Worm (Caenorhabditis elegans) whole organism, L3 larva: ENCODE data around the gene Y39A3CL.4.

Source experiments
- ZK546.5 ChIP-seq: sonication (generic microtip); optimal IDR thresholded peaks from 2 replicates; lab custom pipeline; 2017; ENCODE audit warnings: missing biosample characterization, missing genetic modification characterization
- aly-2 ChIP-seq: fragments of 150-350 bp; optimal IDR thresholded peaks from 2 replicates; lab custom pipeline; 2014; ENCODE audit warnings: missing biosample characterization, missing genetic modification characterization
- ceh-28 ChIP-seq: fragments of 150-350 bp; optimal IDR thresholded peaks from 2 replicates; lab custom pipeline; 2014; ENCODE audit warnings: missing biosample characterization, missing genetic modification reagents, missing genetic modification characterization
- ceh-82 ChIP-seq: fragments of 150-350 bp; optimal IDR thresholded peaks from 2 replicates; lab custom pipeline; 2014; ENCODE audit warnings: missing biosample characterization, missing genetic modification characterization
- egl-27 ChIP-seq: sonication (generic microtip); optimal IDR thresholded peaks from 4 replicates; lab custom pipeline; 2017; ENCODE audit warnings: missing biosample characterization, missing genetic modification reagents, missing genetic modification characterization
- elt-2 ChIP-seq: sonication (generic microtip); optimal IDR thresholded peaks from 2 replicates; lab custom pipeline; 2016; ENCODE audit warnings: missing genetic modification reagents, mild to moderate bottlenecking, missing genetic modification characterization, missing compliant biosample characterization
- elt-3 ChIP-seq, 3 experiments: fragments of 150-350 bp in 1 of 3; sonication (generic microtip) in 2 of 3; optimal IDR thresholded peaks; 2 replicates in 2 of 3; 4 replicates in 1 of 3; lab custom pipeline; 2014 to 2017; ENCODE audit warnings: missing biosample characterization in 3 of 3, missing genetic modification characterization in 3 of 3
- jun-1 ChIP-seq: fragments of 150-350 bp; optimal IDR thresholded peaks from 2 replicates; lab custom pipeline; 2014; ENCODE audit warnings: missing biosample characterization, missing genetic modification reagents, missing genetic modification characterization
- nfya-1 ChIP-seq: sonication (generic microtip); optimal IDR thresholded peaks from 2 replicates; lab custom pipeline; 2017; ENCODE audit warnings: missing genetic modification characterization, mild to moderate bottlenecking, missing compliant biosample characterization, antibody characterized with exemption, moderate library complexity; ENCODE audit not compliant: insufficient read depth
- pha-4 ChIP-seq: fragments of 150-350 bp; optimal IDR thresholded peaks from 2 replicates; lab custom pipeline; 2014; ENCODE audit warnings: missing biosample characterization, missing genetic modification reagents, missing genetic modification characterization
- sea-2 ChIP-seq: fragments of 150-350 bp; sonication (generic microtip); optimal IDR thresholded peaks from 4 replicates; lab custom pipeline; 2014; ENCODE audit warnings: missing biosample characterization, missing genetic modification reagents, missing genetic modification characterization
- snpc-4 ChIP-seq: fragments of 150-350 bp; optimal IDR thresholded peaks from 2 replicates; lab custom pipeline; 2014; ENCODE audit warnings: missing biosample characterization, missing genetic modification characterization
- zag-1 ChIP-seq: fragments of 150-350 bp; optimal IDR thresholded peaks from 2 replicates; lab custom pipeline; 2014; ENCODE audit warnings: missing biosample characterization, missing genetic modification characterization
- ztf-11 ChIP-seq: fragments of 150-350 bp; optimal IDR thresholded peaks from 2 replicates; lab custom pipeline; 2014; ENCODE audit warnings: missing biosample characterization, missing genetic modification characterization

DNA sequence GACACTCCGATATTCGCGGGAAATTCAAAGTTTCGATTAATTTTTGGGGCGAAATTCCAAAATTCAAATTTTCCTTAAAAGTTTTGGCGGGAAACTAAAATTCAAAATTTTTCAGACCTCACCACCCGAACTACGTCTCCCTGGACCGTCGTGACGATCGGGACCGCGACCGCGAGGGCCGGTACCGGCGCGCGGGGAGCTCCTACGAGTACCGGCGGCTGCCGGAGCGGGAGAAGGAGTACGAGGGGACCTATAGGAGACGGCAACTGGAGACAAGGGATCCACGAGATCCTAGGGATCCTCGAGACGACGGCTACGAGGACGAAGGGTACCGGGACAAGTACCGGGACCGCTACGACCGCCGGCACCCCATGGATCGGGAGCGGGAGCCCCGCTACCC is 26.6 kb upstream of the Y39A3CL.4 start:
- TF ChIP-seq ZK546.5 (no peak), sea-2 (GFP tag; lab: Kevin White, UChicago) (no peak), aly-2 (tag; lab: Kevin White, UChicago) (no peak), snpc-4 (no peak), ztf-11 (tag; lab: Kevin White, UChicago) (no peak), egl-27 (no peak), pha-4 (tag; lab: Kevin White, UChicago) (no peak), zag-1 (tag; lab: Kevin White, UChicago) (no peak), jun-1 (no peak), elt-3 (tag; optimal IDR thresholded peaks at IDR 0.05; lab: Kevin White, UChicago) (no peak), nfya-1 (no peak), ceh-82 (no peak), elt-2 (tag; lab: Kevin White, UChicago) (no peak), ceh-28 (no peak)
